Worm (Caenorhabditis elegans) whole organism, early embryonic: ENCODE measurements around the gene msi-1.

ENCODE experiments used
- B0310.2 ChIP-seq: sonication (generic microtip); optimal IDR thresholded peaks from 2 replicates; lab custom pipeline; 2016; ENCODE audit warnings: mild to moderate bottlenecking, missing genetic modification characterization, missing compliant biosample characterization
- F13C5.2 ChIP-seq: sonication (generic microtip); optimal IDR thresholded peaks from 2 replicates; lab custom pipeline; 2017; ENCODE audit warnings: mild to moderate bottlenecking, missing genetic modification characterization, inconsistent platforms, missing compliant biosample characterization
- aly-1 ChIP-seq: sonication (generic microtip); optimal IDR thresholded peaks from 2 replicates; lab custom pipeline; 2016; ENCODE audit warnings: missing genetic modification characterization, missing compliant biosample characterization
- ama-1 ChIP-seq: fragments of 150-350 bp; optimal IDR thresholded peaks from 2 replicates; lab custom pipeline; 2014
- ceh-13 ChIP-seq: fragments of 200-800 bp; sonication (Bioruptor generic); optimal IDR thresholded peaks from 2 replicates; lab custom pipeline; 2018; ENCODE audit warnings: mild to moderate bottlenecking, missing genetic modification characterization, missing compliant biosample characterization
- ceh-36 ChIP-seq: sonication (generic microtip); optimal IDR thresholded peaks from 2 replicates; lab custom pipeline; 2016; ENCODE audit warnings: missing genetic modification characterization, inconsistent platforms, missing compliant biosample characterization
- ets-7 ChIP-seq: sonication (generic microtip); optimal IDR thresholded peaks from 2 replicates; lab custom pipeline; 2016; ENCODE audit warnings: missing genotype, missing genetic modification characterization, missing compliant biosample characterization
- flt-1 ChIP-seq: fragments of 200-800 bp; sonication (Bioruptor generic); IDR thresholded peaks from 2 replicates; pipeline ENCODE4 v1.3.6; 2022; ENCODE audit warnings: missing genetic modification characterization, missing compliant biosample characterization
- hmbx-1 ChIP-seq: sonication (generic microtip); optimal IDR thresholded peaks from 2 replicates; lab custom pipeline; 2016; ENCODE audit warnings: mild to moderate bottlenecking, missing genetic modification characterization, missing compliant biosample characterization
- hmg-4 ChIP-seq: fragments of 200-800 bp; sonication (Bioruptor generic); optimal IDR thresholded peaks from 2 replicates; lab custom pipeline; 2018; ENCODE audit warnings: mild to moderate bottlenecking, missing genetic modification characterization, missing compliant biosample characterization
- hnd-1 ChIP-seq: sonication (generic microtip); optimal IDR thresholded peaks from 2 replicates; lab custom pipeline; 2016; ENCODE audit warnings: missing genetic modification characterization, missing compliant biosample characterization
- pes-1 ChIP-seq: fragments of 200-800 bp; sonication (Bioruptor generic); IDR thresholded peaks from 2 replicates; pipeline ENCODE4 v1.3.6; 2022; ENCODE audit warnings: missing genetic modification reagents, missing genetic modification characterization, missing compliant biosample characterization
- scrt-1 ChIP-seq: fragments of 200-800 bp; sonication (Bioruptor generic); IDR thresholded peaks from 2 replicates; pipeline ENCODE4 v1.3.6; 2022; ENCODE audit warnings: missing genetic modification characterization, missing compliant biosample characterization
- sea-1 ChIP-seq: fragments of 200-800 bp; sonication (Bioruptor generic); conservative IDR thresholded peaks from 2 replicates; pipeline ENCODE4 v1.3.6; 2022; ENCODE audit warnings: missing genetic modification characterization, missing compliant biosample characterization
- tbx-11 ChIP-seq: fragments of 200-800 bp; sonication (Bioruptor generic); IDR thresholded peaks from 2 replicates; pipeline ENCODE4 v1.3.6; 2022; ENCODE audit warnings: missing genetic modification characterization, missing compliant biosample characterization
- tbx-37 ChIP-seq: fragments of 200-800 bp; sonication (Bioruptor generic); conservative IDR thresholded peaks from 2 replicates; pipeline ENCODE4 v1.3.6; 2022; ENCODE audit warnings: missing genetic modification reagents, missing genetic modification characterization, missing compliant biosample characterization
- tra-4 ChIP-seq: sonication (generic microtip); optimal IDR thresholded peaks from 2 replicates; lab custom pipeline; 2017; ENCODE audit warnings: missing genetic modification characterization, missing compliant biosample characterization

Gene msi-1

ce11 chrIII:3926116-3926515 lies 50.1 kb downstream of the msi-1 start, which contains the start of gene ZK1058.9:
Gene ZK1058.9 (minus strand): TSS chrIII:3926216.
- TF ChIP-seq ets-7 (tag; lab: Kevin White, UChicago) (no peak), flt-1 (no peak), hmbx-1 (tag; lab: Kevin White, UChicago) (no peak), tra-4 (tag; lab: Kevin White, UChicago) (no peak), hnd-1 (tag; lab: Kevin White, UChicago) (no peak), hmg-4 (GFP tag; lab: Kevin White, UChicago) (no peak), ceh-36 (tag; lab: Kevin White, UChicago) (no peak), tbx-11 (no peak), scrt-1 (no peak), pes-1 (GFP tag; lab: Robert Waterston, UW) (no peak), aly-1 (tag; lab: Kevin White, UChicago) (no peak), sea-1 (no peak), ceh-13 (no peak), F13C5.2 (tag; lab: Kevin White, UChicago) (no peak), tbx-37 (GFP tag; lab: Robert Waterston, UW) (no peak), ama-1 (lab: Kevin White, UChicago) (no peak), B0310.2 (tag; lab: Kevin White, UChicago) (no peak)

ce11 chrIII:3921646-3922328 lies 54.4 kb downstream of the msi-1 start, which contains the start of the genes metl-6 and nit-1:
Gene metl-6 (minus strand): TSS chrIII:3921711.
Gene nit-1 (plus strand): TSS chrIII:3922207.
- TF ChIP-seq hmbx-1 (tag; lab: Kevin White, UChicago) (no peak), ets-7 (tag; lab: Kevin White, UChicago) (no peak), F13C5.2 (tag; lab: Kevin White, UChicago) (no peak), flt-1 (no peak), hmg-4 (GFP tag; lab: Kevin White, UChicago) (no peak), tra-4 (tag; lab: Kevin White, UChicago) (no peak), scrt-1 (no peak), tbx-37 (GFP tag; lab: Robert Waterston, UW) (no peak), ceh-36 (tag; lab: Kevin White, UChicago) (no peak), aly-1 (tag; lab: Kevin White, UChicago) (no peak), sea-1 (no peak), hnd-1 (tag; lab: Kevin White, UChicago) (no peak), ceh-13 (no peak)

ce11 chrIII:3918569-3918968 lies 57.6 kb downstream of the msi-1 start, which contains the start of gene ZK1058.3:
Gene ZK1058.3 (plus strand): TSS chrIII:3918869.
- TF ChIP-seq hmg-4 (GFP tag; lab: Kevin White, UChicago) (no peak), aly-1 (tag; lab: Kevin White, UChicago) (no peak), B0310.2 (tag; lab: Kevin White, UChicago) (no peak), hmbx-1 (tag; lab: Kevin White, UChicago) (no peak), hnd-1 (tag; lab: Kevin White, UChicago) (no peak), tbx-11 (no peak), scrt-1 (no peak), flt-1 (no peak), ets-7 (tag; lab: Kevin White, UChicago) (no peak), tra-4 (tag; lab: Kevin White, UChicago) (no peak), ceh-36 (tag; lab: Kevin White, UChicago) (no peak)

DNA sequence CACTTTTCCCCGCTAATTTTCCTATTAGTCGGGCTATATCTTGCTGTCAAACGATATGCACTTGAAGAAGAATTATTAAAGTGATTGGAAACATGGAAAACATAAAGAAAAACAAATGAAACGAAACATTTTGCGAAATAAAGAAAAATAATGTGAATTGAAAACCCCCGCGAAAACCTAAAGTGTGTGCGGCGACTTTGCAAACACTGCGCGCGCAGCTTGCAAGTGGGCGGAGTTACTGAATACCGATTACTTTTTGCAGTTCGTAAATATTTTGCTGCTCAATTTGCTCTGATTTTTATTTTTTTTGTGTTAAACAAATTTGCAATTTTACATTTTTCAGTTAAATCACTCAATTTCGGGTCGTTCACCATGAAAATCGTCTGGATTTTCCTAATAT lies 59.6 kb downstream of the msi-1 start, which contains the start of gene ccdc-47:
TSS of gene ccdc-47 (plus strand) at position 344 of the 400 bp plus-strand sequence.
- TF ChIP-seq B0310.2 (tag; lab: Kevin White, UChicago) (peak; percentile 15), scrt-1 (peak; percentile 86), ets-7 (tag; lab: Kevin White, UChicago) (peak; percentile 57), sea-1 (peak; percentile 88), ceh-36 (tag; lab: Kevin White, UChicago) (peak; percentile 84), ceh-13 (peak; percentile 67), pes-1 (GFP tag; lab: Robert Waterston, UW) (peak; percentile 87), tbx-37 (GFP tag; lab: Robert Waterston, UW) (peak; percentile 68; the same call in 1 of the 2 replicates), aly-1 (tag; lab: Kevin White, UChicago) (peak; percentile 75), ama-1 (lab: Kevin White, UChicago) (no peak), flt-1 (peak; percentile 75), F13C5.2 (tag; lab: Kevin White, UChicago) (peak; percentile 93), tbx-11 (peak; percentile 81), hmbx-1 (tag; lab: Kevin White, UChicago) (no peak), tra-4 (tag; lab: Kevin White, UChicago) (peak; percentile 5), hnd-1 (tag; lab: Kevin White, UChicago) (peak; percentile 74), hmg-4 (GFP tag; lab: Kevin White, UChicago) (peak; percentile 82)

DNA sequence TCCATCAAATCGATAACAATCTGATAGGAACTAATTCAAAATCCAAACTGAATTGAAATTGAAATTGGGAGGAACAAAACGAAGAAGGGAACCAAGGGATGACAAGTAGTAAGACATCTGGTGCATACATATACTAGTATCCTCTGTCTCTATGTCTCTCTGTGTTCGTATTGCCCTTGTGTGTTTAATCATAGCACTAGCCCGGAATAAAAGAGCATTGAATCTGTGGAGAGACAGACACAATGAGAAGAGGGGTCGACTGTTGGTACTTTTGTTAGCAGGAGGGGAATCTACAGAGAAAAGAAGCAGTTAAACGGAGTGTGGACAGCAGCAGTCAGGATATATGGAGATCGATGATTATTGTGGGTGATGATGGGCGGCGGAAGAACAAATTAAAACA lies 60.5 kb downstream of the msi-1 start:
- TF ChIP-seq hmg-4 (GFP tag; lab: Kevin White, UChicago) (peak; percentile 32), hnd-1 (tag; lab: Kevin White, UChicago) (no peak)

ce11 chrIII:3914836-3915235 lies 61.4 kb downstream of the msi-1 start:
- TF ChIP-seq ets-7 (tag; lab: Kevin White, UChicago) (no peak), pes-1 (GFP tag; lab: Robert Waterston, UW) (0 out of 2 replicates have a peak, but pooled peaks have one; percentile 19), aly-1 (tag; lab: Kevin White, UChicago) (peak; percentile 27)
